Worm (Caenorhabditis elegans): ENCODE data around the gene K02B2.6.

DNA sequence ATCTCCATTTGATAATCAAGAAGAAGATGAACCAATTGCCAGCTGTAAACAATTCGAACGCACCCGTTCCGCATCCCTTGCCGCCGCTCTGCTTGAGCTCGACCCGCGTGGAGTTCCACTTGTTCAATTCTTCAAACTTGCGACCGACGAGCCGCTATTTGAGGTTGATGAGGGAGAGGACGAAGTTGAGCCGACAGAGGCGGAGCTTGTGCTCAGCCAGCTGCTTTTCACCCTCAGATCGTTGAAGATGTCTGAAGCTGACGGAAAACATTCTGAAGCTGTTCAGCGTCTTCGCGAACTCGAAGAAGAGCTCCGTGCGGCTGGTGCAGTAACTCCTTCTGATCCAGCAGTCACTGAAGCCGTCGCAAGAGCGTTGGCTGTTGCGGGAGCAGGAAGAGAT is 23.8 kb upstream of the K02B2.6 start:
- TF ChIP-seq lin-32 (GFP tag; optimal IDR thresholded peaks at IDR 0.05) (no peak), drap-1 (GFP tag; optimal IDR thresholded peaks at IDR 0.05) (no peak), nhr-2 (tag; optimal IDR thresholded peaks at IDR 0.05) (no peak), nhr-76 (tag; optimal IDR thresholded peaks at IDR 0.05) (no peak), unc-62 (GFP tag; optimal IDR thresholded peaks at IDR 0.05) (no peak), snpc-4 (tag; optimal IDR thresholded peaks at IDR 0.05) (no peak), unc-120 (tag; optimal IDR thresholded peaks at IDR 0.05; ENCODE audit: poor library complexity, severe bottlenecking) (no peak), mab-5 (tag; optimal IDR thresholded peaks at IDR 0.05) (no peak), hlh-1 (tag; optimal IDR thresholded peaks at IDR 0.05) (no peak), tbx-8 (GFP tag; optimal IDR thresholded peaks at IDR 0.05) (no peak), ces-1 (GFP tag; optimal IDR thresholded peaks at IDR 0.05) (no peak)
